Fruit fly (Drosophila melanogaster): ENCODE data around the gene Tpr2.

The Tpr2 gene

DNA sequence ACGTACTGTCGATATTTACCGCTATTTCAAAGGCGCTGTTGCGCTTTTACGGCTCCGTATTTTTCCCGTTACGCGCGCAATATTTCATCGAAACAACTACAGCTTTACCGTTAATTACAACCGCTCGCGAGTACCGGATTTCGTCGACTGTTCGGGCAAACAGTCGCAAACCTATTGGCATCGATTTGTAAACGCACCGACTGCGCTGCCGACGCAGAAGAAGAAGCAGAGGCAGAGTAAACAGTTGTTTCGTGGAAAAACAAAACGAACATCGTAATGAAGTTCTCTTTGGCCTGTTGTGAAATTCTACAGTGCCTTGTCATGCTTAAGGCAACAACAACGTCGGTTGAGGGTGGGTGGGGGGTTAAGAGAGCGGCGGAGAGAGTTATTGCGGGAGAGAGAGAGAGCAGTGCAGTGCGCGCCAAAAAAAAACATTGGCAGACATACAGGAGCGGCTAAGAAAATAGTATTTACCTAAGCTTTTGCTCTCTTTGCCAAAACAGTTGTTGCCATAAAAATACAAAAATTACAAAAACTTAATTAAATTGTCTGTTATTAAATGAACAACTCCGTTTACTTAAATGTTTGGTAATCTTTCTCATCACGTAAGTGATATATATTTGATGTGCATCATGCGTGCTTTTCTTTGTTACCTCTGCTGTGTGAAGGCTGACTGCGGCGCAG is 41.5 kb downstream of the Tpr2 start, which contains the start of gene CG5953:
TSS of gene CG5953 (minus strand) at position 176 of the 684 bp plus-strand sequence.
- TF ChIP-seq CG8478 (optimal IDR thresholded peaks at IDR 0.05) (no peak), CTCF (optimal IDR thresholded peaks at IDR 0.05) (no peak)

- no peak for TF ChIP-seq CG8478 (optimal IDR thresholded peaks at IDR 0.05)
- TF ChIP-seq CTCF (optimal IDR thresholded peaks at IDR 0.05): no peak
Measured at dm6 chr2L:16533386-16533773, 42.0 kb downstream of the Tpr2 start.

DNA sequence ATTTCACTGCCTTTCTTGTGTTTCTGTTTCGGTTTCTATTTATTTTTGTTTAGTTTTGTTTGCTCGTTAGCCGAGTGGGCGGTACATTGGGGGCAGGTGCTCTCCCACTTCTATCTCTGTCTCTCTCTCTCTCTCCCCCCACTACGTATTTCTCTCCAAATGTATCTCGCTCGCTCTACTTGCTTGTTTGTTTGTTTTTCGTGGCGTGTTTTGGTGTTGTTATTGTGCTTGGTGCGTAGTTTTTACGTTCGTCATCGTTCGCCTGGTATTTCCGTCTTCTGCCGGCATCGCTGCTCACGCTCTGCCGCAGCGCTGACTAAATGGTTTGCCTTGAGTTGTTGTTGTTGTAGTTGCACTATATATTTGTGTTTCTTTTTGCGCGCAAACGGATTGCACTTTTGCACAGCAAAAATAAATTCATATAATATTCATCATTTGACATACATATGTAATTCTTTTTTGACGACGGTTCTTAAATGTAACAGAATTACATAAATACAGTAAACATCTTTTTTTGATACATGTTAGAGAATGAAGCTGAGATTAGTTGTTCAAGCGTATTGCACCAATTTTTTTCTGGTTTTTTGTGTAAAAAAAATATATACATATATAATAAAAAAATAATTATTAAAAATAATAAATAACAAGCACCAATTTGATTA is 43.0 kb downstream of the Tpr2 start:
- TF ChIP-seq CTCF (optimal IDR thresholded peaks at IDR 0.05): no peak
- TF ChIP-seq CG8478 (optimal IDR thresholded peaks at IDR 0.05): no peak

DNA sequence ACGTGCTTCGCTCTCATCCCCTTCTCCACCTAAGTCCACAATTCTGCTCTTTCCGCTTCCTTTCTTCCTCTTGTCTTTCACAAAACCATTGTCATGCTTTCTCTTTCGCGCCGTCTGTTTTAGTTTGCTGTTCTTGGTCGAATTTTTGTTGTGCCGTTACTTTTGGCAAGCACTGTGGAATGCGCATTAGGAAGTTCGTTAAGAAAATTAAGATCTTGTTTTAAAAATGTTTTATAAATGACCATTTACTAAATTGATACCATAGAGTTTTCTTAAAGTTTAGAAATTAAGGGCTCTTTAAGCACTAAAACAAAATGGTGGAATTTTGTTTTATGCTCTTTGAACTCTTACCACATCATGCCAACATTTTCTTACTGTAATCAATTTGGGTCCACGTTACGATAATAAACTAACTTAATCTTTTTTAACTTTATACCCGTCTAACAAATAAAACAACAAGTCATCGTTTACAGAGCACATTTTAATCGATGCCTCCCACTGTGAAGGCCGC is 43.8 kb downstream of the Tpr2 start:
- TF ChIP-seq CTCF (optimal IDR thresholded peaks at IDR 0.05) (no peak), CG8478 (optimal IDR thresholded peaks at IDR 0.05) (no peak)

dm6 chr2L:16535673-16536144 is 44.4 kb downstream of the Tpr2 start:
- TF ChIP-seq CTCF (optimal IDR thresholded peaks at IDR 0.05) (no peak), CG8478 (optimal IDR thresholded peaks at IDR 0.05) (no peak)

DNA sequence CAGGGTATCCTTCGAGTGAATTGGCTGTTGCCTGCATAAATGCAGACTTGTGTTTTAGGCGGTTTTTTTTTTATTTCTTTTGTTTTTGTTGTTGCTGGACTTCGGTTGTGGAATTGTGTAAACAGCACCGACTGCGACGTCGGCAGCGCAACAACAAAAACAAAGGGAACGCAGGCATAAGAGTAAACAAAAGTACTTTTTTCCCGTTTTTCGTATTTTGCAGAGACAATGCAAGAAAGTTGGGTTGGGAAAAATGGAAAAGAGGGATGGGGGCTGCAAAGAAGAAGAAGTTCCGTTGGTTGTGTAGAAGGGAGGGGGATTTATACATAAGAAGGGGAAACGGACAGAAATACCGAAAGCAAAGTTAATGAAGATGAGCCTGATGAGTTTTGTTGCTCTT is 45.2 kb downstream of the Tpr2 start:
- TF ChIP-seq CTCF (optimal IDR thresholded peaks at IDR 0.05) (no peak), CG8478 (optimal IDR thresholded peaks at IDR 0.05) (no peak)

DNA sequence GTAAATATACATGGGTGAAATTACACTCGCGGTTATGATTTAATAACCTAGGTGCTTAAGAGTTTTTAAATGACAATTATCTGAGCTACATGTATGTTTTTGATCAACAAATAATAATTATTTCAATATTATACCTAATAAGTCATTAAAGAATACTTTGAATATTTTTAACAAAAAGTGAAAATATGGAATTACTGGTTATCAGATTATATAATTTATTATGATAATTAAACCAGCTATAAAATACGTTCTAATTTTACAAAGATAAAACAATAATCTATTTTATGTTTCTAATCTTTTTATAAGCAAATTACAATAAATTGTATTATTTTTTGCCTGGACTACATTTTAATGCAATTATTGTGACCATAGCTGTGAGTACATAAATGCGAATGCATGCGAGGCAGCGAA is 45.7 kb downstream of the Tpr2 start:
- TF ChIP-seq CG8478 (optimal IDR thresholded peaks at IDR 0.05): no peak

- no peak for TF ChIP-seq CG8478 (optimal IDR thresholded peaks at IDR 0.05)
- TF ChIP-seq CTCF (optimal IDR thresholded peaks at IDR 0.05): no peak
Measured at dm6 chr2L:16538134-16538533, 46.8 kb downstream of the Tpr2 start.

dm6 chr2L:16538931-16539330 is 47.6 kb downstream of the Tpr2 start:
- no peak for TF ChIP-seq CG8478 (optimal IDR thresholded peaks at IDR 0.05)

- no peak for TF ChIP-seq CG8478 (optimal IDR thresholded peaks at IDR 0.05)
- TF ChIP-seq CTCF (optimal IDR thresholded peaks at IDR 0.05): no peak
Measured at dm6 chr2L:16540773-16541172, 49.4 kb downstream of the Tpr2 start.

DNA sequence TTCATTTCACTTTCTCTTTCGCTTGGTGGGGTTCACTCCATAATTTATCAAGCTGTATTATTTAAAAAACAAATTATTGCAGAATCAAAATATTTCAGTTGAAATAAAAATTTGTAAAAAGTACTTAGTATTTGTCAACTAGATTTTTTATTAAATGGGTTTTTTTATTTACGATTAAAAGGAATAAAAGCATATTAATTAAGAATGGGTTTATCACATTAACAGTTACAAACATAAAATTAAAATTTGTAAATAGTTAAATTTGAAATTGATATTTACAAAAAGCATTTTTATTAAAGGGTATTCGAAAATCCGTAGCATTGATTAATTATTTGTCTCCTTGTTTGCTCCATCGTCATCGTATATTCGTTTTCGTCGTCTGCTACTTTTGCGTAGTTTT is 50.0 kb downstream of the Tpr2 start:
- TF ChIP-seq CTCF (optimal IDR thresholded peaks at IDR 0.05) (no peak), CG8478 (optimal IDR thresholded peaks at IDR 0.05) (no peak)

- TF ChIP-seq CTCF (optimal IDR thresholded peaks at IDR 0.05) (no peak), CG8478 (optimal IDR thresholded peaks at IDR 0.05) (no peak)
Measured at dm6 chr2L:16541733-16542132, 50.4 kb downstream of the Tpr2 start.

dm6 chr2L:16542246-16542645 is 50.9 kb downstream of the Tpr2 start, which contains the start of gene CG31816:
Gene CG31816 (plus strand): TSS chr2L:16542546.
- TF ChIP-seq CG8478 (optimal IDR thresholded peaks at IDR 0.05) (no peak), CTCF (optimal IDR thresholded peaks at IDR 0.05) (no peak)

dm6 chr2L:16542997-16543593 is 51.8 kb downstream of the Tpr2 start:
- no peak for TF ChIP-seq CG8478 (optimal IDR thresholded peaks at IDR 0.05)
- TF ChIP-seq CTCF (optimal IDR thresholded peaks at IDR 0.05): no peak

DNA sequence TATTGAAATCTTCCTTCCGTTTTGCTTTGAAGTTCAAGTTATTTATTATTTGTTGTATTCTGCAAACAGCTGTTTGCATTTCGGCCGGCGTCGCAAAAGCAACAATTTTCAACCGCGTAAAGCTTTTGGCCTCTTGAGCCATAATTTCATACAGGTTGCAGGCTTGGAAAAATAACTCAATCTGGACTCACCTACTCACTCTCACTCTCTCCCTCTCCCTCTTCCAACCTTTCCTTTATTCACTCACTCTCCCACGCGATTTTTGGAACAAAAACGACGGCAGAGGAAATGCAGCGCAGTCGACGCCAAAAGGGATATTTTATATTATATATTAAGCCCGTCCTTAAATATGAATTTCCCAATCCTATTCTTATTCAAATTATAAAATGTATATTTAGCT is 52.6 kb downstream of the Tpr2 start:
- TF ChIP-seq CTCF (optimal IDR thresholded peaks at IDR 0.05) (no peak), CG8478 (optimal IDR thresholded peaks at IDR 0.05) (no peak)

- TF ChIP-seq CG8478 (optimal IDR thresholded peaks at IDR 0.05): no peak
- TF ChIP-seq CTCF (optimal IDR thresholded peaks at IDR 0.05): no peak
Measured at dm6 chr2L:16544563-16545066, 53.3 kb downstream of the Tpr2 start, which contains the start of gene mtgo. Gene mtgo (plus strand): TSS chr2L:16545016.
